Worm (Caenorhabditis elegans) whole organism, mixed stage, embryonic: ENCODE measurements around the gene B0496.1.

Experiments used
- M03D4.4 ChIP-seq: sonication (generic microtip); optimal IDR thresholded peaks from 2 replicates; lab custom pipeline; 2017; ENCODE audit warnings: mild to moderate bottlenecking, missing genetic modification characterization, missing compliant biosample characterization
- bed-3 ChIP-seq: fragments of 200-800 bp; sonication (Bioruptor generic); optimal IDR thresholded peaks from 3 replicates; lab custom pipeline; 2018; ENCODE audit warnings: mild to moderate bottlenecking, missing genetic modification characterization, moderate library complexity, missing compliant biosample characterization
- blmp-1 ChIP-seq: fragments of 150-350 bp; optimal IDR thresholded peaks from 2 replicates; lab custom pipeline; 2014; ENCODE audit warnings: missing biosample characterization, missing genetic modification characterization
- ceh-39 ChIP-seq: fragments of 150-350 bp; optimal IDR thresholded peaks from 2 replicates; lab custom pipeline; 2014; ENCODE audit warnings: missing biosample characterization, missing genetic modification characterization
- ceh-43 ChIP-seq: fragments of 200-800 bp; sonication (Bioruptor generic); optimal IDR thresholded peaks from 2 replicates; lab custom pipeline; 2018; ENCODE audit warnings: mild to moderate bottlenecking, missing genetic modification characterization, moderate library complexity, missing compliant biosample characterization
- ceh-83 ChIP-seq: fragments of 200-800 bp; sonication (Bioruptor generic); optimal IDR thresholded peaks from 2 replicates; lab custom pipeline; 2018; ENCODE audit warnings: mild to moderate bottlenecking, missing genetic modification characterization, missing compliant biosample characterization
- ces-1 ChIP-seq: fragments of 150-350 bp; optimal IDR thresholded peaks from 2 replicates; lab custom pipeline; 2014; ENCODE audit warnings: missing biosample characterization, missing genetic modification reagents, missing genetic modification characterization
- cnd-1 ChIP-seq: fragments of 200-800 bp; sonication (Bioruptor generic); optimal IDR thresholded peaks from 2 replicates; lab custom pipeline; 2018; ENCODE audit warnings: mild to moderate bottlenecking, missing genetic modification characterization, missing compliant biosample characterization
- drap-1 ChIP-seq: fragments of 200-800 bp; sonication (Bioruptor generic); optimal IDR thresholded peaks from 3 replicates; lab custom pipeline; 2018; ENCODE audit warnings: mild to moderate bottlenecking, missing genetic modification characterization, missing compliant biosample characterization
- elt-1 ChIP-seq: sonication (generic microtip); optimal IDR thresholded peaks from 2 replicates; lab custom pipeline; 2017; ENCODE audit warnings: missing genetic modification characterization, mild to moderate bottlenecking, missing compliant biosample characterization, antibody characterized with exemption, moderate library complexity, borderline replicate concordance; ENCODE audit not compliant: insufficient read depth
- elt-3 ChIP-seq: fragments of 150-350 bp; optimal IDR thresholded peaks from 2 replicates; lab custom pipeline; 2014; ENCODE audit warnings: missing biosample characterization, missing genetic modification characterization
- flh-1 ChIP-seq: fragments of 200-800 bp; sonication (Bioruptor generic); optimal IDR thresholded peaks from 2 replicates; lab custom pipeline; 2018; ENCODE audit warnings: mild to moderate bottlenecking, missing genetic modification characterization, moderate library complexity, missing compliant biosample characterization
- ham-2 ChIP-seq: fragments of 200-800 bp; sonication (Bioruptor generic); optimal IDR thresholded peaks from 2 replicates; lab custom pipeline; 2018; ENCODE audit warnings: mild to moderate bottlenecking, missing genetic modification characterization, missing compliant biosample characterization
- hlh-1 ChIP-seq: fragments of 150-350 bp; optimal IDR thresholded peaks from 2 replicates; lab custom pipeline; 2014; ENCODE audit warnings: missing biosample characterization, missing genetic modification reagents, missing genetic modification characterization
- lin-13 ChIP-seq: fragments of 150-350 bp; optimal IDR thresholded peaks from 2 replicates; lab custom pipeline; 2014; ENCODE audit warnings: missing biosample characterization, missing genetic modification characterization
- lin-32 ChIP-seq: fragments of 200-800 bp; sonication (Bioruptor generic); optimal IDR thresholded peaks from 2 replicates; lab custom pipeline; 2018; ENCODE audit warnings: mild to moderate bottlenecking, missing genetic modification characterization, missing compliant biosample characterization
- lsy-2 ChIP-seq: fragments of 150-350 bp; optimal IDR thresholded peaks from 2 replicates; lab custom pipeline; 2014; ENCODE audit warnings: missing biosample characterization, missing genetic modification characterization
- mab-5 ChIP-seq: fragments of 150-350 bp; optimal IDR thresholded peaks from 2 replicates; lab custom pipeline; 2014; ENCODE audit warnings: missing biosample characterization, missing genetic modification characterization
- mep-1 ChIP-seq: fragments of 150-350 bp; optimal IDR thresholded peaks from 2 replicates; lab custom pipeline; 2017; ENCODE audit warnings: missing biosample characterization, missing genetic modification reagents, missing genetic modification characterization, inconsistent platforms
- mls-2 ChIP-seq: sonication (generic microtip); optimal IDR thresholded peaks from 2 replicates; lab custom pipeline; 2016; ENCODE audit warnings: mild to moderate bottlenecking, missing genetic modification characterization, moderate library complexity, missing compliant biosample characterization
- nhr-12 ChIP-seq: fragments of 150-350 bp; optimal IDR thresholded peaks from 2 replicates; lab custom pipeline; 2014; ENCODE audit warnings: missing biosample characterization, missing genetic modification characterization
- nhr-2 ChIP-seq: fragments of 150-350 bp; optimal IDR thresholded peaks from 2 replicates; lab custom pipeline; 2014; ENCODE audit warnings: missing biosample characterization, missing genetic modification characterization
- nhr-237 ChIP-seq: fragments of 150-350 bp; optimal IDR thresholded peaks from 2 replicates; lab custom pipeline; 2014; ENCODE audit warnings: missing biosample characterization, missing genetic modification characterization
- nhr-28 ChIP-seq: fragments of 150-350 bp; optimal IDR thresholded peaks from 2 replicates; lab custom pipeline; 2014; ENCODE audit warnings: missing biosample characterization, missing genetic modification characterization
- nhr-76 ChIP-seq: sonication (generic microtip); optimal IDR thresholded peaks from 2 replicates; lab custom pipeline; 2017; ENCODE audit warnings: missing biosample characterization, missing genetic modification characterization
- pha-4 ChIP-seq: fragments of 150-350 bp; optimal IDR thresholded peaks from 2 replicates; lab custom pipeline; 2018; ENCODE audit warnings: missing biosample characterization, missing genetic modification reagents, missing genetic modification characterization
- sem-2 ChIP-seq: fragments of 200-800 bp; sonication (Bioruptor generic); optimal IDR thresholded peaks from 2 replicates; lab custom pipeline; 2018; ENCODE audit warnings: mild to moderate bottlenecking, missing genetic modification characterization, missing compliant biosample characterization
- snpc-4 ChIP-seq: fragments of 150-350 bp; optimal IDR thresholded peaks from 2 replicates; lab custom pipeline; 2014; ENCODE audit warnings: missing biosample characterization, missing genetic modification characterization
- sptf-1 ChIP-seq: sonication (generic microtip); optimal IDR thresholded peaks from 2 replicates; lab custom pipeline; 2017; ENCODE audit warnings: mild to moderate bottlenecking, missing genetic modification characterization, moderate library complexity, missing compliant biosample characterization
- tbx-8 ChIP-seq: fragments of 200-800 bp; sonication (Bioruptor generic); optimal IDR thresholded peaks from 2 replicates; lab custom pipeline; 2018; ENCODE audit warnings: mild to moderate bottlenecking, missing genetic modification characterization, moderate library complexity, missing compliant biosample characterization
- unc-120 ChIP-seq: sonication (generic microtip); optimal IDR thresholded peaks from 2 replicates; lab custom pipeline; 2017; ENCODE audit warnings: missing genetic modification characterization, missing compliant biosample characterization; ENCODE audit not compliant: poor library complexity, severe bottlenecking
- unc-39 ChIP-seq: fragments of 150-350 bp; optimal IDR thresholded peaks from 2 replicates; lab custom pipeline; 2014; ENCODE audit warnings: missing biosample characterization, missing genetic modification characterization
- unc-62 ChIP-seq: fragments of 150-350 bp; optimal IDR thresholded peaks from 2 replicates; lab custom pipeline; 2014; ENCODE audit warnings: missing biosample characterization, missing genetic modification reagents, missing genetic modification characterization
- zip-8 ChIP-seq: fragments of 150-350 bp; optimal IDR thresholded peaks from 2 replicates; lab custom pipeline; 2014; ENCODE audit warnings: missing biosample characterization, missing genetic modification characterization
- ztf-11 ChIP-seq: fragments of 150-350 bp; optimal IDR thresholded peaks from 2 replicates; lab custom pipeline; 2014; ENCODE audit warnings: missing biosample characterization, missing genetic modification characterization

Gene B0496.1

ce11 chrIV:7486201-7486947 lies 40.3 kb downstream of the B0496.1 start, which contains the start of the genes his-61 and his-62:
Gene his-61, minus strand, starts transcription at chrIV:7486217.
Gene his-62, plus strand, starts transcription at chrIV:7486545.
- TF ChIP-seq unc-62 (GFP tag; lab: Kevin White, UChicago) (no peak), nhr-12 (tag; lab: Kevin White, UChicago) (peak; percentile 56), ces-1 (GFP tag; lab: Kevin White, UChicago) (peak; percentile 56), nhr-2 (tag; lab: Kevin White, UChicago) (peak; percentile 41), nhr-237 (tag; lab: Kevin White, UChicago) (no peak), tbx-8 (GFP tag; lab: Kevin White, UChicago) (no peak), sem-2 (GFP tag; lab: Kevin White, UChicago) (peak; percentile 50), lin-13 (tag; lab: Kevin White, UChicago) (peak; percentile 93), pha-4 (tag; lab: Kevin White, UChicago) (peak; percentile 88), flh-1 (GFP tag; lab: Kevin White, UChicago) (no peak), cnd-1 (peak; percentile 88), ham-2 (peak; percentile 4), elt-1 (no peak), hlh-1 (tag; lab: Kevin White, UChicago) (peak; percentile 14), ceh-83 (GFP tag; lab: Kevin White, UChicago) (no peak), unc-39 (tag; lab: Kevin White, UChicago) (peak; percentile 99), mls-2 (peak; percentile 86), mab-5 (tag; lab: Kevin White, UChicago) (no peak), elt-3 (tag; lab: Kevin White, UChicago) (no peak), drap-1 (GFP tag; lab: Kevin White, UChicago) (peak; percentile 53), mep-1 (tag; lab: Kevin White, UChicago) (peak; percentile 55), ceh-43 (no peak), nhr-28 (tag; lab: Kevin White, UChicago) (no peak), unc-120 (tag; lab: Kevin White, UChicago) (no peak), ztf-11 (peak; percentile 86), snpc-4 (no peak), ceh-39 (tag; lab: Kevin White, UChicago) (peak; percentile 76), blmp-1 (tag; lab: Kevin White, UChicago) (no peak), nhr-76 (tag; lab: Kevin White, UChicago) (no peak), zip-8 (tag; lab: Kevin White, UChicago) (no peak), sptf-1 (tag; lab: Kevin White, UChicago) (peak; percentile 75), lin-32 (GFP tag; lab: Kevin White, UChicago) (no peak), lsy-2 (tag; lab: Kevin White, UChicago) (peak; percentile 69), bed-3 (GFP tag; lab: Kevin White, UChicago) (no peak), M03D4.4 (tag; lab: Kevin White, UChicago) (peak; percentile 86)

ce11 chrIV:7487554-7488456 lies 41.7 kb downstream of the B0496.1 start, which contains the start of the genes his-60 and his-59:
Gene his-60, minus strand, starts transcription at chrIV:7487992.
Gene his-59, plus strand, starts transcription at chrIV:7488249.
- TF ChIP-seq nhr-2 (tag; lab: Kevin White, UChicago) (peak; percentile 51), blmp-1 (tag; lab: Kevin White, UChicago) (no peak), nhr-12 (tag; lab: Kevin White, UChicago) (peak; percentile 53), unc-120 (tag; lab: Kevin White, UChicago) (no peak), hlh-1 (tag; lab: Kevin White, UChicago) (no peak), bed-3 (GFP tag; lab: Kevin White, UChicago) (no peak), snpc-4 (no peak), ztf-11 (peak; percentile 93), mab-5 (tag; lab: Kevin White, UChicago) (no peak), lin-13 (tag; lab: Kevin White, UChicago) (peak; percentile 97), tbx-8 (GFP tag; lab: Kevin White, UChicago) (peak; percentile 26), ces-1 (GFP tag; lab: Kevin White, UChicago) (peak; percentile 6), drap-1 (GFP tag; lab: Kevin White, UChicago) (peak; percentile 63), lin-32 (GFP tag; lab: Kevin White, UChicago) (peak; percentile 84), cnd-1 (peak; percentile 92), ceh-39 (tag; lab: Kevin White, UChicago) (peak; percentile 80), elt-1 (no peak), sptf-1 (tag; lab: Kevin White, UChicago) (peak; percentile 44), pha-4 (tag; lab: Kevin White, UChicago) (peak; percentile 88), mls-2 (peak; percentile 52), zip-8 (tag; lab: Kevin White, UChicago) (no peak), nhr-76 (tag; lab: Kevin White, UChicago) (no peak), unc-39 (tag; lab: Kevin White, UChicago) (peak; percentile 24), mep-1 (tag; lab: Kevin White, UChicago) (peak; percentile 70), nhr-28 (tag; lab: Kevin White, UChicago) (no peak), nhr-237 (tag; lab: Kevin White, UChicago) (no peak), unc-62 (GFP tag; lab: Kevin White, UChicago) (peak; percentile 25), ceh-83 (GFP tag; lab: Kevin White, UChicago) (peak; percentile 83), ham-2 (no peak), ceh-43 (peak; percentile 48), flh-1 (GFP tag; lab: Kevin White, UChicago) (no peak), M03D4.4 (tag; lab: Kevin White, UChicago) (peak; percentile 77), sem-2 (GFP tag; lab: Kevin White, UChicago) (peak; percentile 63), lsy-2 (tag; lab: Kevin White, UChicago) (peak; percentile 24), elt-3 (tag; lab: Kevin White, UChicago) (no peak)
